Fruit fly (Drosophila melanogaster): Measurements from ENCODE around the gene Pgam5.
A peak's percentile ranks its signal among the peaks of the same experiment; 100 is the strongest.

Gene Pgam5

DNA sequence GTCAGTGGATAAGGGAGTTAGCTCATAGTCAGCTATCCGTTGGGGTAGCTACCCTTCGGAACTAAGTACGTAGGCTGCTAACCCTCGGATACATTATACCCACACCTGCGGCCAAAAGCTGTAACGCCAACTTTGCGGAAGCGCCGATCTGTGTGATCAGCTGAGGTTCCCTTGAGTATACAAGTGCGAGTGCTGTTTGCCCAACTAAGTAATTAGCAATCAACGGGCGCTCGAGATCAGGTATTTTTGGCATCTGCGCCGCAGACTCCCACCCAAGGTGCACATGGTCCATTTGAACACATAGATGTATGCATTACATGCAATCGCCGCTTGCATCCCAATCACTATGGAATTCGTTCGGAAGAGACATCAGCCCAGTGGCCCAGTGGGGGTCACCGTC, 19.3 kb downstream of the Pgam5 start (continued):
- TF ChIP-seq CG2116 (GFP tag; optimal IDR thresholded peaks at IDR 0.05) (peak; percentile 45), trh (GFP tag; optimal IDR thresholded peaks at IDR 0.05) (peak; percentile 39), run (tag; optimal IDR thresholded peaks at IDR 0.05) (peak; percentile 17), CG17802 (tag; optimal IDR thresholded peaks at IDR 0.05) (no peak), tin (GFP tag; optimal IDR thresholded peaks at IDR 0.05) (no peak), ac (GFP tag; optimal IDR thresholded peaks at IDR 0.05) (no peak), pzg (GFP tag; optimal IDR thresholded peaks at IDR 0.05) (peak; percentile 15), insv (GFP tag; optimal IDR thresholded peaks at IDR 0.05) (peak in 1 of 2 experiments; percentile 51), CG12942 (GFP tag; optimal IDR thresholded peaks at IDR 0.05) (peak; percentile 55), Trl (optimal IDR thresholded peaks at IDR 0.05) (no peak), Trl (GFP tag; optimal IDR thresholded peaks at IDR 0.05) (peak; percentile 80), NFAT (GFP tag; IDR thresholded peaks at IDR 0.05) (peak; percentile 60), H2.0 (GFP tag; IDR thresholded peaks at IDR 0.05) (peak; percentile 27; the same call in 1 of the 2 replicates), HLH3B (GFP tag; IDR thresholded peaks at IDR 0.05) (peak; percentile 74; the same call in 1 of the 2 replicates), CG31441 (GFP tag; IDR thresholded peaks at IDR 0.05) (no peak), zfh2 (GFP tag; optimal IDR thresholded peaks at IDR 0.05) (no peak), pros (GFP tag; optimal IDR thresholded peaks at IDR 0.05) (no peak), Vsx1 (GFP tag; optimal IDR thresholded peaks at IDR 0.05) (peak; percentile 72), Atf3 (GFP tag; optimal IDR thresholded peaks at IDR 0.05) (no peak), CG4707 (GFP tag; optimal IDR thresholded peaks at IDR 0.05) (no peak), CG11504 (tag; optimal IDR thresholded peaks at IDR 0.05) (peak; percentile 30), Myb (GFP tag; optimal IDR thresholded peaks at IDR 0.05) (peak; percentile 42), Hmr (GFP tag; optimal IDR thresholded peaks at IDR 0.05) (peak; percentile 95), Dbx (GFP tag; IDR thresholded peaks at IDR 0.05) (peak; percentile 89; the same call in 2 of the 3 replicates), shn (GFP tag; optimal IDR thresholded peaks at IDR 0.05) (peak; percentile 16), Hsf (GFP tag; optimal IDR thresholded peaks at IDR 0.05) (no peak), stc (GFP tag; IDR thresholded peaks at IDR 0.05) (0 out of 2 replicates have a peak, but pooled peaks have one; percentile 9), CG31365 (tag; optimal IDR thresholded peaks at IDR 0.05) (peak; percentile 66), CG10431 (GFP tag; optimal IDR thresholded peaks at IDR 0.05) (no peak), CG1233 (GFP tag; optimal IDR thresholded peaks at IDR 0.05) (peak; percentile 61), CG2120 (GFP tag; optimal IDR thresholded peaks at IDR 0.05) (peak; percentile 81), Abd-B (GFP tag; optimal IDR thresholded peaks at IDR 0.05) (no peak), jing (GFP tag; optimal IDR thresholded peaks at IDR 0.05) (no peak), CG10321 (GFP tag; IDR thresholded peaks at IDR 0.05) (no peak), stwl (tag; optimal IDR thresholded peaks at IDR 0.05) (no peak), ATbp (GFP tag; optimal IDR thresholded peaks at IDR 0.05) (peak; percentile 67), jigr1 (GFP tag; IDR thresholded peaks at IDR 0.05) (no peak), CG18476 (GFP tag; optimal IDR thresholded peaks at IDR 0.05) (peak; percentile 38), CG34422 (GFP tag; IDR thresholded peaks at IDR 0.05) (no peak), Scr (GFP tag; IDR thresholded peaks at IDR 0.05; ENCODE audit: partially characterized antibody) (no peak), Rfx (GFP tag; IDR thresholded peaks at IDR 0.05) (peak; percentile 80), caup (GFP tag; optimal IDR thresholded peaks at IDR 0.05; ENCODE audit: severe bottlenecking) (peak; percentile 95), seq (GFP tag; IDR thresholded peaks at IDR 0.05) (peak; percentile 88), chn (GFP tag; optimal IDR thresholded peaks at IDR 0.05) (no peak), CG14710 (tag; optimal IDR thresholded peaks at IDR 0.05) (no peak), ken (GFP tag; IDR thresholded peaks at IDR 0.05) (no peak), CG15514 (GFP tag; optimal IDR thresholded peaks at IDR 0.05) (peak; percentile 92), Hey (tag; optimal IDR thresholded peaks at IDR 0.05) (peak; percentile 73), Sox100B (GFP tag; optimal IDR thresholded peaks at IDR 0.05) (peak; percentile 22), CoRest (tag; optimal IDR thresholded peaks at IDR 0.05) (peak; percentile 15)

Measured in whole organism, embryonic.